Fruit fly (Drosophila melanogaster) whole organism, adult: Measurements from ENCODE around the gene VhaM9.7-d.

Experiments used
- CG11617 ChIP-seq: fragments of 200-800 bp; sonication (Bioruptor generic); optimal IDR thresholded peaks from 2 replicates; lab custom pipeline; 2017; ENCODE audit warnings: mild to moderate bottlenecking, missing biosample characterization, missing genetic modification reagents, missing genetic modification characterization
- CG12768 ChIP-seq: fragments of 200-800 bp; sonication (Bioruptor generic); optimal IDR thresholded peaks from 2 replicates; lab custom pipeline; 2017; ENCODE audit warnings: missing biosample characterization, missing genetic modification characterization, mild to moderate bottlenecking, moderate library complexity, missing genetic modification reagents
- CG33017 ChIP-seq: fragments of 200-800 bp; sonication (Bioruptor generic); optimal IDR thresholded peaks from 2 replicates; lab custom pipeline; 2018; ENCODE audit warnings: missing biosample characterization, mild to moderate bottlenecking, missing genetic modification characterization, moderate library complexity
- CG7045 ChIP-seq: fragments of 200-800 bp; sonication (Bioruptor generic); optimal IDR thresholded peaks from 2 replicates; lab custom pipeline; 2017; ENCODE audit warnings: missing biosample characterization, mild to moderate bottlenecking, missing genetic modification characterization
- Clk ChIP-seq: fragments of 200-800 bp; sonication (Bioruptor generic); optimal IDR thresholded peaks from 2 replicates; lab custom pipeline; 2017; ENCODE audit warnings: missing biosample characterization, missing genetic modification characterization
- Hr96 ChIP-seq: fragments of 200-800 bp; sonication (Bioruptor generic); optimal IDR thresholded peaks from 2 replicates; lab custom pipeline; 2016; ENCODE audit warnings: missing biosample characterization, missing genetic modification characterization
- bab1 ChIP-seq: fragments of 200-800 bp; sonication (Bioruptor generic); optimal IDR thresholded peaks from 3 replicates; lab custom pipeline; 2019; ENCODE audit warnings: missing biosample characterization, mild to moderate bottlenecking, missing genetic modification characterization, moderate library complexity
- cic ChIP-seq: fragments of 200-800 bp; sonication (Bioruptor generic); optimal IDR thresholded peaks from 2 replicates; lab custom pipeline; 2017; ENCODE audit warnings: missing biosample characterization, mild to moderate bottlenecking, missing genetic modification characterization, moderate library complexity
- kay ChIP-seq: fragments of 200-800 bp; sonication (Bioruptor generic); peaks from one replicate; lab custom pipeline; 2016; ENCODE audit warnings: missing biosample characterization, missing genetic modification characterization, borderline replicate concordance
- ovo ChIP-seq: fragments of 200-800 bp; sonication (Bioruptor generic); optimal IDR thresholded peaks from 2 replicates; lab custom pipeline; 2016; ENCODE audit warnings: missing biosample characterization, missing genetic modification characterization
- pad ChIP-seq: fragments of 200-800 bp; sonication (Bioruptor generic); optimal IDR thresholded peaks from 3 replicates; lab custom pipeline; 2017; ENCODE audit warnings: missing biosample characterization, missing genetic modification characterization, mild to moderate bottlenecking, moderate library complexity, missing genetic modification reagents

- TF ChIP-seq kay (peak; percentile 82), ovo (GFP tag; lab: Kevin White, UChicago) (peak; percentile 51), Hr96 (GFP tag; lab: Kevin White, UChicago) (peak; percentile 18), pad (GFP tag; lab: Kevin White, UChicago) (peak; percentile 46), CG33017 (peak; percentile 56), CG7045 (GFP tag; lab: Kevin White, UChicago) (peak; percentile 24), CG12768 (no peak), bab1 (GFP tag; lab: Kevin White, UChicago) (peak; percentile 85), cic (no peak), Clk (no peak), CG11617 (GFP tag; lab: Kevin White, UChicago) (peak; percentile 65)
Measured at dm6 chr3R:17020956-17021355, 46.0 kb downstream of the VhaM9.7-d start, which contains the start of gene Adsl.
